Fruit fly (Drosophila melanogaster) whole organism, embryonic: ENCODE measurements around the gene Sfp23F.

Source experiments
- ATbp ChIP-seq: fragments of 200-800 bp; sonication (Bioruptor generic); optimal IDR thresholded peaks from 2 replicates; lab custom pipeline; 2017; ENCODE audit warnings: missing biosample characterization, mild to moderate bottlenecking, missing genetic modification characterization, missing genetic modification reagents
- CG13296 ChIP-seq: fragments of 200-800 bp; sonication (Bioruptor generic); optimal IDR thresholded peaks from 3 replicates; lab custom pipeline; 2018; ENCODE audit warnings: missing biosample characterization, mild to moderate bottlenecking, missing genetic modification characterization
- CG13624 ChIP-seq: fragments of 200-800 bp; sonication (Bioruptor generic); optimal IDR thresholded peaks from 2 replicates; lab custom pipeline; 2016; ENCODE audit warnings: missing biosample characterization, missing genetic modification characterization
- CG15011 ChIP-seq: fragments of 200-800 bp; sonication (Bioruptor generic); optimal IDR thresholded peaks from 3 replicates; lab custom pipeline; 2018; ENCODE audit warnings: missing biosample characterization, mild to moderate bottlenecking, missing genetic modification characterization
- CG15269 ChIP-seq: fragments of 200-800 bp; sonication (Bioruptor generic); optimal IDR thresholded peaks from 2 replicates; lab custom pipeline; 2018; ENCODE audit warnings: missing biosample characterization, mild to moderate bottlenecking, missing genetic modification characterization, moderate library complexity
- CG1529 ChIP-seq: fragments of 200-800 bp; sonication (Bioruptor generic); optimal IDR thresholded peaks from 3 replicates; lab custom pipeline; 2018; ENCODE audit warnings: missing biosample characterization, missing genetic modification characterization
- CG15514 ChIP-seq: fragments of 200-800 bp; sonication (Bioruptor generic); optimal IDR thresholded peaks from 3 replicates; lab custom pipeline; 2017; ENCODE audit warnings: missing biosample characterization, missing genetic modification characterization, mild to moderate bottlenecking, moderate library complexity, missing genetic modification reagents
- CG17186 ChIP-seq: fragments of 200-800 bp; sonication (Bioruptor generic); optimal IDR thresholded peaks from 3 replicates; lab custom pipeline; 2017; ENCODE audit warnings: missing biosample characterization, missing genetic modification reagents, missing genetic modification characterization
- CG17361 ChIP-seq: fragments of 200-800 bp; sonication (Bioruptor generic); IDR thresholded peaks from 3 replicates; pipeline ENCODE4 v1.3.6; 2022; ENCODE audit warnings: missing biosample characterization, missing genetic modification characterization
- CG17568 ChIP-seq: fragments of 200-800 bp; sonication (Bioruptor generic); optimal IDR thresholded peaks from 2 replicates; lab custom pipeline; 2018; ENCODE audit warnings: missing biosample characterization, mild to moderate bottlenecking, missing genetic modification characterization, moderate library complexity
- CG17802 ChIP-seq: fragments of 200-800 bp; sonication (Bioruptor generic); optimal IDR thresholded peaks from 2 replicates; lab custom pipeline; 2018; ENCODE audit warnings: missing biosample characterization, mild to moderate bottlenecking, missing genetic modification characterization, moderate library complexity
- CG18764 ChIP-seq: fragments of 200-800 bp; sonication (Bioruptor generic); optimal IDR thresholded peaks from 3 replicates; lab custom pipeline; 2016; ENCODE audit warnings: missing biosample characterization, missing genetic modification characterization
- CG2129 ChIP-seq: fragments of 200-800 bp; sonication (Bioruptor generic); IDR thresholded peaks from 2 replicates; pipeline ENCODE4 v1.3.6; 2022; ENCODE audit warnings: missing biosample characterization, missing genetic modification characterization; ENCODE audit not compliant: partially characterized antibody
- CG2202 ChIP-seq: fragments of 200-800 bp; sonication (Bioruptor generic); optimal IDR thresholded peaks from 2 replicates; lab custom pipeline; 2018; ENCODE audit warnings: missing biosample characterization, mild to moderate bottlenecking, missing genetic modification characterization
- CG31365 ChIP-seq: fragments of 200-800 bp; sonication (Bioruptor generic); optimal IDR thresholded peaks from 2 replicates; lab custom pipeline; 2018; ENCODE audit warnings: missing biosample characterization, mild to moderate bottlenecking, missing genetic modification characterization
- CG3281 ChIP-seq: fragments of 200-800 bp; sonication (Bioruptor generic); optimal IDR thresholded peaks from 3 replicates; lab custom pipeline; 2017; ENCODE audit warnings: missing biosample characterization, mild to moderate bottlenecking, missing genetic modification characterization
- CG33557 ChIP-seq: fragments of 200-800 bp; sonication (Bioruptor generic); optimal IDR thresholded peaks from 2 replicates; lab custom pipeline; 2019; ENCODE audit warnings: missing biosample characterization, mild to moderate bottlenecking, missing genetic modification characterization, moderate library complexity
- CG34224 ChIP-seq: fragments of 200-800 bp; sonication (Bioruptor generic); IDR thresholded peaks from 3 replicates; pipeline ENCODE4 v1.3.6; 2022; ENCODE audit warnings: missing biosample characterization, missing genetic modification characterization; ENCODE audit not compliant: partially characterized antibody
- CG34422 ChIP-seq: fragments of 200-800 bp; sonication (Bioruptor generic); IDR thresholded peaks from 3 replicates; pipeline ENCODE4 v1.3.6; 2022; ENCODE audit warnings: missing biosample characterization, missing genetic modification characterization
- CG42726 ChIP-seq: fragments of 200-800 bp; sonication (Bioruptor generic); IDR thresholded peaks from 2 replicates; pipeline ENCODE4 v1.3.6; 2022; ENCODE audit warnings: missing biosample characterization, missing genetic modification characterization; ENCODE audit not compliant: partially characterized antibody
- CG4617 ChIP-seq: fragments of 200-800 bp; sonication (Bioruptor generic); optimal IDR thresholded peaks from 3 replicates; lab custom pipeline; 2016; ENCODE audit warnings: missing biosample characterization, missing genetic modification characterization, borderline replicate concordance
- CG7963 ChIP-seq: fragments of 200-800 bp; sonication (Bioruptor generic); IDR thresholded peaks from 3 replicates; pipeline ENCODE4 v1.3.6; 2022; ENCODE audit warnings: missing biosample characterization, missing genetic modification characterization; ENCODE audit not compliant: partially characterized antibody
- CG9727 ChIP-seq: fragments of 200-800 bp; sonication (Bioruptor generic); optimal IDR thresholded peaks from 3 replicates; lab custom pipeline; 2017; ENCODE audit warnings: missing biosample characterization, mild to moderate bottlenecking, missing genetic modification characterization
- CoRest ChIP-seq: fragments of 200-800 bp; sonication (Bioruptor generic); optimal IDR thresholded peaks from 3 replicates; lab custom pipeline; 2018; ENCODE audit warnings: missing biosample characterization, mild to moderate bottlenecking, missing genetic modification characterization, moderate library complexity
- D ChIP-seq, 2 experiments: fragments of 200-800 bp in 1 of 2; fragments of >200 bp in 1 of 2; sonication (Bioruptor generic) in 1 of 2; optimal IDR thresholded peaks; 2 replicates in 1 of 2; 3 replicates in 1 of 2; lab custom pipeline; 2017; ENCODE audit warnings: mild to moderate bottlenecking in 1 of 2, missing biosample characterization in 1 of 2, missing genetic modification characterization in 1 of 2, missing genetic modification reagents in 1 of 2
- Deaf1 ChIP-seq: fragments of 200-800 bp; optimal IDR thresholded peaks from 3 replicates; lab custom pipeline; 2019; ENCODE audit warnings: missing biosample characterization, mild to moderate bottlenecking, missing genetic modification characterization, moderate library complexity
- Ets65A ChIP-seq: fragments of 200-800 bp; sonication (Bioruptor generic); peaks from one replicate; lab custom pipeline; 2016; ENCODE audit warnings: missing biosample characterization, missing genetic modification characterization
- Ets97D ChIP-seq: fragments of 200-800 bp; sonication (Bioruptor generic); optimal IDR thresholded peaks from 3 replicates; lab custom pipeline; 2016; ENCODE audit warnings: missing biosample characterization, missing genetic modification characterization
- Fer1 ChIP-seq: fragments of 200-800 bp; sonication (Bioruptor generic); optimal IDR thresholded peaks from 2 replicates; lab custom pipeline; 2017; ENCODE audit warnings: missing biosample characterization, mild to moderate bottlenecking, missing genetic modification characterization
- Hr39 ChIP-seq: fragments of >200 bp; optimal IDR thresholded peaks from 2 replicates; lab custom pipeline; 2017
- Meics ChIP-seq: fragments of 200-800 bp; sonication (Bioruptor generic); optimal IDR thresholded peaks from 2 replicates; lab custom pipeline; 2017; ENCODE audit warnings: missing biosample characterization, mild to moderate bottlenecking, missing genetic modification characterization
- Sox102F ChIP-seq: fragments of 200-800 bp; sonication (Bioruptor generic); optimal IDR thresholded peaks from 2 replicates; lab custom pipeline; 2018; ENCODE audit warnings: missing biosample characterization, mild to moderate bottlenecking, missing genetic modification characterization, moderate library complexity
- Sry-δ ChIP-seq: fragments of 200-800 bp; sonication (Bioruptor generic); optimal IDR thresholded peaks from 2 replicates; lab custom pipeline; 2016; ENCODE audit warnings: missing biosample characterization, missing genetic modification characterization
- Ssrp ChIP-seq: fragments of 200-800 bp; sonication (Bioruptor generic); optimal IDR thresholded peaks from 2 replicates; lab custom pipeline; 2018; ENCODE audit warnings: missing biosample characterization, mild to moderate bottlenecking, missing genetic modification characterization, moderate library complexity
- chm ChIP-seq: fragments of 200-800 bp; sonication (Bioruptor generic); IDR thresholded peaks from 2 replicates; pipeline ENCODE4 v1.3.6; 2022; ENCODE audit warnings: missing biosample characterization, missing genetic modification characterization
- dm ChIP-seq: fragments of 200-800 bp; sonication (Bioruptor generic); optimal IDR thresholded peaks from 3 replicates; lab custom pipeline; 2016; ENCODE audit warnings: missing biosample characterization, missing genetic modification characterization
- eyg ChIP-seq: fragments of 200-800 bp; sonication (Bioruptor generic); optimal IDR thresholded peaks from 3 replicates; lab custom pipeline; 2016; ENCODE audit warnings: missing biosample characterization, missing genetic modification characterization
- fd3F ChIP-seq: fragments of 200-800 bp; sonication (Bioruptor generic); optimal IDR thresholded peaks from 2 replicates; lab custom pipeline; 2018; ENCODE audit warnings: missing biosample characterization, mild to moderate bottlenecking, missing genetic modification characterization, moderate library complexity
- fd64A ChIP-seq: fragments of 200-800 bp; sonication (Bioruptor generic); optimal IDR thresholded peaks from 3 replicates; lab custom pipeline; 2018; ENCODE audit warnings: missing biosample characterization, mild to moderate bottlenecking, missing genetic modification characterization
- gem ChIP-seq: fragments of 200-800 bp; sonication (Bioruptor generic); optimal IDR thresholded peaks from 2 replicates; lab custom pipeline; 2019; ENCODE audit warnings: missing biosample characterization, mild to moderate bottlenecking, missing genetic modification characterization, moderate library complexity
- lab ChIP-seq: fragments of 200-800 bp; sonication (Bioruptor generic); optimal IDR thresholded peaks from 3 replicates; lab custom pipeline; 2017; ENCODE audit warnings: missing biosample characterization, missing genetic modification characterization, mild to moderate bottlenecking, moderate library complexity, missing genetic modification reagents
- lilli ChIP-seq: fragments of 200-800 bp; sonication (Bioruptor generic); optimal IDR thresholded peaks from 3 replicates; lab custom pipeline; 2016; ENCODE audit warnings: missing biosample characterization, missing genetic modification characterization
- mirr ChIP-seq: fragments of 200-800 bp; sonication (Bioruptor generic); optimal IDR thresholded peaks from 3 replicates; lab custom pipeline; 2018; ENCODE audit warnings: missing biosample characterization, mild to moderate bottlenecking, missing genetic modification characterization
- sens ChIP-seq: fragments of 200-800 bp; sonication (Bioruptor generic); peaks from one replicate; lab custom pipeline; 2016; ENCODE audit warnings: missing biosample characterization, missing genetic modification characterization
- sisA ChIP-seq: fragments of 200-800 bp; sonication (Bioruptor generic); IDR thresholded peaks from 2 replicates; pipeline ENCODE4 v1.3.6; 2022; ENCODE audit warnings: missing biosample characterization, missing genetic modification characterization
- sob ChIP-seq: fragments of 200-800 bp; sonication (Bioruptor generic); IDR thresholded peaks from 2 replicates; pipeline ENCODE4 v1.3.6; 2022; ENCODE audit warnings: missing biosample characterization, missing genetic modification characterization

Gene Sfp23F

DNA sequence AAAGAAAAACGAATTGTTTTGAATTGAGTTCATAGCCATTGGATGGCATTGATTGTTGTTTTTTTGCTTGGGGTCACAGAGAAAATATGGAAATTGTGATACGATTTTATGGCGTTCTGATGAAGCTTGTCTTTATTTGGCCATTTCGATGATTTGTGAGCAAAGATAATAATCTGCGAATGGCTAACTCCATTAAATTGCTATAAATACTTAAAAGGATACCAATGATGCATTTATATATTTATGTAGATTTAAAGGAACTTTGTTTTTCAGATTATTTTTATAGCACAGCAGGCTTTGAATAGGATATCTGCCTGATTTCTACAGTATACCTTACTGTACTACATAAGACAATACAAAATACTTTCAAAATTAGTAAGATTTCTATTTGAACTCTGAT is 22.7 kb upstream of the Sfp23F start, which contains the start of gene CG8840:
CG8840 (plus strand) TSS at position 301 of the 400 bp plus-strand sequence.
- TF ChIP-seq CG13296 (GFP tag; lab: Kevin White, UChicago) = no peak
- TF ChIP-seq sens (GFP tag; lab: Kevin White, UChicago) = peak; percentile 29

dm6 chr2L:3407722-3408121 is 20.2 kb upstream of the Sfp23F start:
- TF ChIP-seq Meics (GFP tag; lab: Kevin White, UChicago) (no peak), Hr39 (peak; percentile 55), sisA (peak; percentile 22; the same call in 1 of the 2 replicates), Ets65A (GFP tag; lab: Kevin White, UChicago) (peak; percentile 0), CG34422 (GFP tag; lab: Robert Waterston, UW) (no peak), eyg (no peak)
- TF ChIP-seq, all 482 proteins: peak for 3

dm6 chr2L:3397594-3398073 is 10.1 kb upstream of the Sfp23F start, which contains the start of gene CG34175:
TSS of gene CG34175 (plus strand) at chr2L:3398023.
- no peak for TF ChIP-seq sob (GFP tag; lab: Robert Waterston, UW)
- TF ChIP-seq CG34224 (GFP tag; lab: Robert Waterston, UW) = no peak
- no peak for TF ChIP-seq Ssrp (tag; lab: Kevin White, UChicago)
- no peak for TF ChIP-seq chm (GFP tag; lab: Robert Waterston, UW)
- no peak for TF ChIP-seq dm (GFP tag; lab: Kevin White, UChicago)
- peak; percentile 3 for TF ChIP-seq ATbp (GFP tag; lab: Kevin White, UChicago)
- no peak for TF ChIP-seq CG2129 (GFP tag; lab: Robert Waterston, UW)
- TF ChIP-seq fd3F (GFP tag; lab: Kevin White, UChicago) = peak; percentile 25
- peak; percentile 11 for TF ChIP-seq CG3281 (GFP tag; lab: Kevin White, UChicago)
- no peak for TF ChIP-seq CG1529 (GFP tag; lab: Kevin White, UChicago)
- peak; percentile 16 for TF ChIP-seq CG31365
- TF ChIP-seq CG15514 (GFP tag; lab: Kevin White, UChicago) = peak; percentile 2
- no peak for TF ChIP-seq CG33557 (GFP tag; lab: Kevin White, UChicago)
- no peak for TF ChIP-seq CG17361 (GFP tag; lab: Robert Waterston, UW)
- TF ChIP-seq CG9727 = no peak
- TF ChIP-seq Sry-δ = no peak
- no peak for TF ChIP-seq CG13624 (GFP tag; lab: Kevin White, UChicago)
- no peak for TF ChIP-seq CG42726 (GFP tag; lab: Robert Waterston, UW)
- no peak for TF ChIP-seq fd64A (GFP tag; lab: Kevin White, UChicago)
- peak; percentile 63 for TF ChIP-seq gem (tag; lab: Kevin White, UChicago)
- TF ChIP-seq Deaf1 (tag; lab: Kevin White, UChicago) = no peak
- peak; percentile 7 for TF ChIP-seq CG15269 (tag; lab: Kevin White, UChicago)
- TF ChIP-seq CG7963 (GFP tag; lab: Robert Waterston, UW) = no peak
- peak; percentile 2 for TF ChIP-seq mirr
- peak; percentile 10 for TF ChIP-seq Fer1 (GFP tag; lab: Kevin White, UChicago)
- peak; percentile 36 for TF ChIP-seq Sox102F (GFP tag; lab: Kevin White, UChicago)
- TF ChIP-seq D (optimal IDR thresholded peaks at IDR 0.05; lab: Kevin White, UChicago) = no peak
- TF ChIP-seq D (GFP tag; optimal IDR thresholded peaks at IDR 0.05; lab: Kevin White, UChicago) = no peak
- peak; percentile 22 for TF ChIP-seq CG17568 (GFP tag; lab: Kevin White, UChicago)
- TF ChIP-seq CG15011 (GFP tag; lab: Kevin White, UChicago) = peak; percentile 9
- TF ChIP-seq CG17186 = no peak
- TF ChIP-seq CG18764 (GFP tag; lab: Kevin White, UChicago) = peak; percentile 27
- no peak for TF ChIP-seq CG4617 (GFP tag; lab: Kevin White, UChicago)
- TF ChIP-seq CG17802 (tag; lab: Kevin White, UChicago) = peak; percentile 5
- TF ChIP-seq Ets97D (GFP tag; lab: Kevin White, UChicago) = no peak
- peak; percentile 14 for TF ChIP-seq CG2202
- TF ChIP-seq lab = peak; percentile 48
- TF ChIP-seq lilli (GFP tag; lab: Kevin White, UChicago) = no peak
- peak; percentile 0 for TF ChIP-seq CoRest (tag; lab: Kevin White, UChicago)
